Fruit fly (Drosophila melanogaster): ENCODE measurements around the gene CG10555.

The CG10555 gene

DNA sequence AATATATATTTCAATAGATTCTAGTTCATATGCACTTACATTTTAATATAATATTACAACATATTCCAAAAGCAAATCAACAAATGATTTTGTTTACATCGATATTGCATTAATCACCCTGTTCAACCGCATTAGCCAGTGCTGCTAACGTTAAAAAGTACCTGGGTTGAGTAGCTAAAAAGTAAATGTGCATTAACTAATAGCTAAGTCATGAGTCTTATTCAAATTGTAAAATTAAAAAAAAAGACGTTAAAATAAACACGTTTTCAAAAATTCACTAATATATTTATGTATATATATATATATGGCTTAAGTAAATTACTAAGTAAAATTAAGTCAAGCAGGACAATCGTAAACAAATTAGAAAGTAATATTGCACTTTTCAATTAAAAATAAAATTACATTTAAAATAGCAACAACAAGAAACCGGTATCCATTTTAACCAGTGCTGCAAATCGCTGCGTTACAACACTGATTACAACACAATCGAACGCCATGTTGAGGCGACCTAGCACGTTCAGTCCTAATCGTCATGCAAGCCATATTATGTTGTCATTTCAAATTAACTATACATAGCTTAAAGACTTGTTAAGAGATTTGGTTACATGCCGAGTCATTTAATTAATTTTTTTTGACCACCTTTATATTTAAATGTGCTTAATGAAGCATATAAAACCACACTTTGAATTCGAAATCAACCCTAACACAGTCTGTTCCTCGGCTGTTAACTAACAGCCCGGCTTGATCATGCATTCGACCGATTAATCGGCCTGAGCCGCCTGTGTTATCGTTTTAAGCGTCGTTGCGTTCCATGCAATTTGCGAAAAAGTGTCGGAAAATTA is at the start of gene CG10555 (continued):
- no peak for TF ChIP-seq CG6813 (GFP tag; optimal IDR thresholded peaks at IDR 0.05)
- peak; percentile 90 for TF ChIP-seq CG1602 (GFP tag; optimal IDR thresholded peaks at IDR 0.05)
- TF ChIP-seq CG14014 (GFP tag; IDR thresholded peaks at IDR 0.05) = peak; percentile 73
- peak; percentile 96 for TF ChIP-seq CG15696 (tag; optimal IDR thresholded peaks at IDR 0.05)
- no peak for TF ChIP-seq fd102C (GFP tag; optimal IDR thresholded peaks at IDR 0.05)
- TF ChIP-seq Kr (GFP tag; optimal IDR thresholded peaks at IDR 0.05) = no peak
- TF ChIP-seq CG7357 (GFP tag; IDR thresholded peaks at IDR 0.05) = peak; percentile 86
- peak; percentile 71 for TF ChIP-seq CG13123 (GFP tag; optimal IDR thresholded peaks at IDR 0.05)
- peak; percentile 77 for TF ChIP-seq her (GFP tag; optimal IDR thresholded peaks at IDR 0.05)
- TF ChIP-seq unc-4 (GFP tag; IDR thresholded peaks at IDR 0.05; ENCODE audit: partially characterized antibody) = peak; percentile 50
- peak; percentile 88 for TF ChIP-seq Aef1 (GFP tag; IDR thresholded peaks at IDR 0.05)
- TF ChIP-seq lbe (GFP tag; optimal IDR thresholded peaks at IDR 0.05) = peak; percentile 57
- 0 out of 2 replicates have a peak, but pooled peaks have one; percentile 48 for TF ChIP-seq aop (GFP tag; IDR thresholded peaks at IDR 0.05)
- TF ChIP-seq gsb (GFP tag; IDR thresholded peaks at IDR 0.05) = peak; percentile 77
- no peak for TF ChIP-seq Tbp (GFP tag; optimal IDR thresholded peaks at IDR 0.05)
- TF ChIP-seq CG10366 (GFP tag; IDR thresholded peaks at IDR 0.05) = peak; percentile 91
- peak; percentile 94 for TF ChIP-seq CG9876 (GFP tag; optimal IDR thresholded peaks at IDR 0.05)
- TF ChIP-seq CG10147 (GFP tag; optimal IDR thresholded peaks at IDR 0.05) = peak; percentile 69
- TF ChIP-seq vnd (GFP tag; IDR thresholded peaks at IDR 0.05; ENCODE audit: partially characterized antibody) = peak; percentile 83
- peak; percentile 78 for TF ChIP-seq Mes4 (GFP tag; optimal IDR thresholded peaks at IDR 0.05)
- peak; percentile 66 for TF ChIP-seq CG43689 (GFP tag; IDR thresholded peaks at IDR 0.05)
- peak; percentile 87 for TF ChIP-seq CG1647 (GFP tag; optimal IDR thresholded peaks at IDR 0.05)
- peak; percentile 93 for TF ChIP-seq NC2β (GFP tag; optimal IDR thresholded peaks at IDR 0.05)
- peak; percentile 86 for TF ChIP-seq CG8765 (GFP tag; IDR thresholded peaks at IDR 0.05)
- TF ChIP-seq CG7372 (GFP tag; IDR thresholded peaks at IDR 0.05) = peak; percentile 84
- TF ChIP-seq ttk (GFP tag; IDR thresholded peaks at IDR 0.05) = peak; percentile 79
- TF ChIP-seq Med (GFP tag) = peak; percentile 97
- TF ChIP-seq fd96Cb (tag; optimal IDR thresholded peaks at IDR 0.05) = peak; percentile 80
- no peak for TF ChIP-seq Hr78 (GFP tag; optimal IDR thresholded peaks at IDR 0.05)
- peak; percentile 50 for TF ChIP-seq Camta (GFP tag; optimal IDR thresholded peaks at IDR 0.05)
- peak; percentile 86 for TF ChIP-seq CG2712 (tag; optimal IDR thresholded peaks at IDR 0.05)
- TF ChIP-seq scrt (GFP tag; optimal IDR thresholded peaks at IDR 0.05) = peak; percentile 12
- peak; percentile 36 for TF ChIP-seq Sry-β (GFP tag; optimal IDR thresholded peaks at IDR 0.05)
- peak; percentile 73 for TF ChIP-seq nerfin-1 (tag; optimal IDR thresholded peaks at IDR 0.05)
- peak; percentile 69 for TF ChIP-seq GATAe (GFP tag; conservative IDR thresholded peaks at IDR 0.05)
- peak; percentile 85 for TF ChIP-seq sens-2 (GFP tag; IDR thresholded peaks at IDR 0.05)
- TF ChIP-seq CG10321 (GFP tag; IDR thresholded peaks at IDR 0.05) = no peak
- peak; percentile 78 for TF ChIP-seq Meics (GFP tag; optimal IDR thresholded peaks at IDR 0.05)
- TF ChIP-seq Taf1 (GFP tag; IDR thresholded peaks at IDR 0.05) = peak; percentile 72
- peak; percentile 69; the same call in 3 of the 4 replicates for TF ChIP-seq Dll (GFP tag; IDR thresholded peaks at IDR 0.05; ENCODE audit: partially characterized antibody)
- peak; percentile 89 for TF ChIP-seq CG11247 (GFP tag; IDR thresholded peaks at IDR 0.05)
- peak; percentile 69; the same call in 1 of the 2 replicates for TF ChIP-seq CG16779 (GFP tag; IDR thresholded peaks at IDR 0.05)
- no peak for TF ChIP-seq Asciz (GFP tag; optimal IDR thresholded peaks at IDR 0.05)
- TF ChIP-seq Sin3A (optimal IDR thresholded peaks at IDR 0.05) = peak; percentile 70
- TF ChIP-seq CG5953 (GFP tag; IDR thresholded peaks at IDR 0.05) = peak; percentile 75
- peak; percentile 92 for TF ChIP-seq sisA (GFP tag; IDR thresholded peaks at IDR 0.05)
- TF ChIP-seq CG4424 (GFP tag; optimal IDR thresholded peaks at IDR 0.05) = peak; percentile 81
- TF ChIP-seq Sox102F (GFP tag; optimal IDR thresholded peaks at IDR 0.05) = peak; percentile 90
- TF ChIP-seq croc (GFP tag; conservative IDR thresholded peaks at IDR 0.05) = peak; percentile 91
